Fruit fly (Drosophila melanogaster) whole organism, wandering third instar larva: Measurements from ENCODE around the gene alpha-Man-Ib.
A peak's percentile ranks its signal among the peaks of the same experiment; 100 is the strongest.

Source experiments
- fru ChIP-seq: fragments of 200-800 bp; sonication (Bioruptor generic); optimal IDR thresholded peaks from 3 replicates; lab custom pipeline; 2016; ENCODE audit warnings: missing biosample characterization, mild to moderate bottlenecking, missing genetic modification characterization
- h ChIP-seq: fragments of 200-800 bp; sonication (Bioruptor generic); optimal IDR thresholded peaks from 3 replicates; lab custom pipeline; 2016; ENCODE audit warnings: missing biosample characterization, mild to moderate bottlenecking, missing genetic modification characterization
- lola ChIP-seq: fragments of >200 bp; optimal IDR thresholded peaks from 2 replicates; lab custom pipeline; 2017; ENCODE audit warnings: missing biosample characterization, missing genetic modification characterization

- TF ChIP-seq lola (GFP tag; lab: Kevin White, UChicago), result no peak
- peak; percentile 1 for TF ChIP-seq h (GFP tag; lab: Kevin White, UChicago)
- no peak for TF ChIP-seq fru
These were observed 24.6 kb downstream of the alpha-Man-Ib start for dm6 chr3R:29087926-29088487.
